Fruit fly (Drosophila melanogaster): ENCODE measurements around the gene Tie.

- TF ChIP-seq Rel (GFP tag; optimal IDR thresholded peaks at IDR 0.05) (no peak), Rel (tag; optimal IDR thresholded peaks at IDR 0.05) (no peak), Abd-B (GFP tag; optimal IDR thresholded peaks at IDR 0.05) (no peak), sage (GFP tag; optimal IDR thresholded peaks at IDR 0.05) (no peak), Dfd (GFP tag; optimal IDR thresholded peaks at IDR 0.05) (no peak), Hr83 (GFP tag; optimal IDR thresholded peaks at IDR 0.05; ENCODE audit: poor library complexity, severe bottlenecking) (no peak), OdsH (GFP tag; optimal IDR thresholded peaks at IDR 0.05) (no peak), tai (GFP tag; optimal IDR thresholded peaks at IDR 0.05) (no peak), Sp1 (GFP tag; optimal IDR thresholded peaks at IDR 0.05) (no peak), h (GFP tag; optimal IDR thresholded peaks at IDR 0.05) (no peak)
Measured at dm6 chr3L:4466530-4466929, 65.4 kb downstream of the Tie start, which contains the start of gene CG32241.

Data from whole organism, wandering third instar larva.